Worm (Caenorhabditis elegans): ENCODE measurements around the gene F36H1.11.
A peak's percentile ranks its signal among the peaks of the same experiment; 100 is the strongest.

F36H1.11 gene

ce11 chrIV:11080823-11081285, 31.9 kb downstream of the F36H1.11 start, which contains the start of gene atg-7 (continued):
- TF ChIP-seq nhr-25 (tag; optimal IDR thresholded peaks at IDR 0.05; ENCODE audit: borderline replicate concordance, insufficient read depth): no peak
- TF ChIP-seq nhr-42 (GFP tag; IDR thresholded peaks at IDR 0.05): no peak
- TF ChIP-seq hlh-11 (tag; optimal IDR thresholded peaks at IDR 0.05): no peak
- TF ChIP-seq unc-62 (GFP tag; optimal IDR thresholded peaks at IDR 0.05 in 1 of 2): peak in 1 of 2 experiments; percentile 77
- no peak for TF ChIP-seq unc-62 (tag; optimal IDR thresholded peaks at IDR 0.05)
- TF ChIP-seq lsy-2 (tag; optimal IDR thresholded peaks at IDR 0.05): peak in 1 of 2 experiments; percentile 21
- no peak for TF ChIP-seq sdz-12 (GFP tag; optimal IDR thresholded peaks at IDR 0.05)
- TF ChIP-seq F37D6.2 (tag; optimal IDR thresholded peaks at IDR 0.05): no peak
- no peak for TF ChIP-seq nhr-28 (tag; optimal IDR thresholded peaks at IDR 0.05)
- no peak for TF ChIP-seq tra-1 (GFP tag; IDR thresholded peaks at IDR 0.05)
- no peak for TF ChIP-seq ceh-32 (tag; optimal IDR thresholded peaks at IDR 0.05; ENCODE audit: poor library complexity)
- no peak for TF ChIP-seq aly-2 (tag; optimal IDR thresholded peaks at IDR 0.05)
- no peak for TF ChIP-seq snpc-1.2 (GFP tag; IDR thresholded peaks at IDR 0.05)
- TF ChIP-seq cey-2 (tag; optimal IDR thresholded peaks at IDR 0.05; ENCODE audit: borderline replicate concordance, insufficient read depth): no peak
- TF ChIP-seq ceh-28 (tag; optimal IDR thresholded peaks at IDR 0.05): no peak
- no peak for TF ChIP-seq unc-130 (GFP tag; optimal IDR thresholded peaks at IDR 0.05)
- no peak for TF ChIP-seq daf-19 (GFP tag; conservative IDR thresholded peaks at IDR 0.05)
- TF ChIP-seq mes-2 (tag; optimal IDR thresholded peaks at IDR 0.05; ENCODE audit: poor library complexity, severe bottlenecking): no peak
- TF ChIP-seq madf-5 (GFP tag; IDR thresholded peaks at IDR 0.05): no peak
- TF ChIP-seq lin-15B (tag; optimal IDR thresholded peaks at IDR 0.05): no peak
- TF ChIP-seq Y105C5A.15 (GFP tag; IDR thresholded peaks at IDR 0.05): no peak
- no peak for TF ChIP-seq attf-4 (tag; optimal IDR thresholded peaks at IDR 0.05)
- no peak for TF ChIP-seq set-16 (GFP tag; IDR thresholded peaks at IDR 0.05)
- TF ChIP-seq zfp-2 (tag; optimal IDR thresholded peaks at IDR 0.05): no peak
- TF ChIP-seq ZK337.2 (GFP tag; IDR thresholded peaks at IDR 0.05): no peak
- 0 out of 2 replicates have a peak, but pooled peaks have one; percentile 24 for TF ChIP-seq lin-38 (GFP tag; IDR thresholded peaks at IDR 0.05)
- no peak for TF ChIP-seq F44E2.7 (GFP tag; IDR thresholded peaks at IDR 0.05)
- peak; percentile 69; the same call in 1 of the 2 replicates for TF ChIP-seq zfp-3 (GFP tag; conservative IDR thresholded peaks at IDR 0.05)
- no peak for TF ChIP-seq nhr-41 (GFP tag; IDR thresholded peaks at IDR 0.05)
- peak; percentile 13; the same call in 1 of the 2 replicates for TF ChIP-seq dmd-6 (GFP tag; IDR thresholded peaks at IDR 0.05)
- no peak for TF ChIP-seq F10B5.3 (tag; optimal IDR thresholded peaks at IDR 0.05)
- TF ChIP-seq dve-1 (tag; optimal IDR thresholded peaks at IDR 0.05; ENCODE audit: insufficient read depth): peak; percentile 61
- TF ChIP-seq ceh-20 (GFP tag; IDR thresholded peaks at IDR 0.05): no peak
- no peak for TF ChIP-seq F49E8.2 (tag; optimal IDR thresholded peaks at IDR 0.05; ENCODE audit: borderline replicate concordance)
- no peak for TF ChIP-seq spr-1 (tag; optimal IDR thresholded peaks at IDR 0.05)
- TF ChIP-seq zip-11 (GFP tag; IDR thresholded peaks at IDR 0.05): no peak
- no peak for TF ChIP-seq Y5F2A.4 (GFP tag; optimal IDR thresholded peaks at IDR 0.05)
- no peak for TF ChIP-seq nhr-77 (tag; optimal IDR thresholded peaks at IDR 0.05)
- no peak for TF ChIP-seq ces-1 (GFP tag; optimal IDR thresholded peaks at IDR 0.05)
- peak; percentile 70 for TF ChIP-seq spr-3 (GFP tag; optimal IDR thresholded peaks at IDR 0.05)
- TF ChIP-seq lir-3 (tag; optimal IDR thresholded peaks at IDR 0.05): no peak
- TF ChIP-seq zip-2 (tag; optimal IDR thresholded peaks at IDR 0.05): peak; percentile 44
- TF ChIP-seq dmd-8 (GFP tag; IDR thresholded peaks at IDR 0.05): no peak
- no peak for TF ChIP-seq skn-1 (tag; optimal IDR thresholded peaks at IDR 0.05)
- TF ChIP-seq tag-97 (GFP tag; IDR thresholded peaks at IDR 0.05): no peak
- no peak for TF ChIP-seq nhr-48 (tag; optimal IDR thresholded peaks at IDR 0.05)
- TF ChIP-seq lin-29 (GFP tag; IDR thresholded peaks at IDR 0.05): peak; percentile 22; the same call in 1 of the 2 replicates
- TF ChIP-seq R02D3.7 (tag; optimal IDR thresholded peaks at IDR 0.05): no peak
- TF ChIP-seq rbr-2 (tag; optimal IDR thresholded peaks at IDR 0.05): no peak
- TF ChIP-seq ztf-7 (tag; optimal IDR thresholded peaks at IDR 0.05): no peak
- no peak for TF ChIP-seq daf-12 (tag; optimal IDR thresholded peaks at IDR 0.05)

Measured in whole organism, L4 larva.